Worm (Caenorhabditis elegans) whole organism, early embryonic: Measurements from ENCODE around the gene mboa-6.

Source experiments
- F13C5.2 ChIP-seq: sonication (generic microtip); optimal IDR thresholded peaks from 2 replicates; lab custom pipeline; 2017; ENCODE audit warnings: mild to moderate bottlenecking, missing genetic modification characterization, inconsistent platforms, missing compliant biosample characterization
- ceh-36 ChIP-seq: sonication (generic microtip); optimal IDR thresholded peaks from 2 replicates; lab custom pipeline; 2016; ENCODE audit warnings: missing genetic modification characterization, inconsistent platforms, missing compliant biosample characterization

DNA sequence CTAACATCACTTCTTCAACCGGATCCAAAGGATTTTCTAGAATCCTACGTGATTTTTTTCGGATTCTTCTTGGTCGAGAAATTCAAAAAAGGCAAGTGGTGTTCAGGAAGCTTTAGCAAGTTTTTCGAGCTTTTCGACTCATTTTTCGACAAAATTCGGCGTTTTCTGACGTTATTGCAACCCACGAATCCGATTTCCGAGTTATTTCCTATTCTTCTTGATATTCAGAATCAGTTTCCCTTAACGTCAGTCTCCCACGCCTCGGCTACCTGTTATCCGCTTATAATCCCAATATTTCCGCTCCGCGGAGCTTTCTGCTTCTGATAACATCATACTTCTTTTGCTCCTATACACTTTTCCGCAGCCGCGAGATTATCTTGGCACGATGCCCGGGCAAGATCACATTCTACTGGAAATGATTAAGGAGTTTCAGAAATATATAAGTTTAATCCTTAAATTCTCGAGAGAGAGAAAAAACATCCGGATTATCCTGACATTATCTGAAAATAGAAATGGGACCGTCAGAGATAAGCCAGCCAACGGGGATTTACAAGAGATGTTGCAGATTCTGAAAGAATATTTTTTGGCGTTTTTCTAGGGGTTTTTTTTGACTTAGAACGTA lies 43.3 kb downstream of the mboa-6 start:
- peak; percentile 29 for TF ChIP-seq ceh-36 (tag; lab: Kevin White, UChicago)
- TF ChIP-seq F13C5.2: no peak
